Worm (Caenorhabditis elegans) whole organism, L3 larva: ENCODE data around the gene twk-48.

ENCODE experiments used
- R02D3.7 ChIP-seq: fragments of 150-350 bp; optimal IDR thresholded peaks from 2 replicates; lab custom pipeline; 2014; ENCODE audit warnings: missing biosample characterization, missing genetic modification characterization
- ama-1 ChIP-seq: fragments of 150-350 bp; optimal IDR thresholded peaks from 2 replicates; lab custom pipeline; 2018
- ceh-28 ChIP-seq: fragments of 150-350 bp; optimal IDR thresholded peaks from 2 replicates; lab custom pipeline; 2014; ENCODE audit warnings: missing biosample characterization, missing genetic modification reagents, missing genetic modification characterization
- daf-12 ChIP-seq: fragments of 150-350 bp; optimal IDR thresholded peaks from 2 replicates; lab custom pipeline; 2014; ENCODE audit warnings: missing biosample characterization, missing genetic modification reagents, missing genetic modification characterization
- egl-5 ChIP-seq: fragments of 150-350 bp; optimal IDR thresholded peaks from 2 replicates; lab custom pipeline; 2017; ENCODE audit warnings: missing biosample characterization, missing genetic modification reagents, missing genetic modification characterization, inconsistent platforms
- elt-1 ChIP-seq: fragments of 150-350 bp; optimal IDR thresholded peaks from 2 replicates; lab custom pipeline; 2014; ENCODE audit warnings: missing biosample characterization, missing genetic modification characterization
- elt-2 ChIP-seq: sonication (generic microtip); optimal IDR thresholded peaks from 2 replicates; lab custom pipeline; 2016; ENCODE audit warnings: missing genetic modification reagents, mild to moderate bottlenecking, missing genetic modification characterization, missing compliant biosample characterization
- elt-3 ChIP-seq, 3 experiments: fragments of 150-350 bp in 1 of 3; sonication (generic microtip) in 2 of 3; optimal IDR thresholded peaks; 2 replicates in 2 of 3; 4 replicates in 1 of 3; lab custom pipeline; 2014 to 2017; ENCODE audit warnings: missing biosample characterization in 3 of 3, missing genetic modification characterization in 3 of 3
- fos-1 ChIP-seq: fragments of 150-350 bp; optimal IDR thresholded peaks from 2 replicates; lab custom pipeline; 2014; ENCODE audit warnings: missing biosample characterization, missing genetic modification characterization
- hmg-11 ChIP-seq: sonication (generic microtip); optimal IDR thresholded peaks from 2 replicates; lab custom pipeline; 2016; ENCODE audit warnings: missing genetic modification characterization, missing compliant biosample characterization
- lin-15B ChIP-seq: fragments of 150-350 bp; optimal IDR thresholded peaks from 2 replicates; lab custom pipeline; 2014; ENCODE audit warnings: missing biosample characterization, missing genetic modification characterization
- lin-39 ChIP-seq: fragments of 150-350 bp; optimal IDR thresholded peaks from 2 replicates; lab custom pipeline; 2018; ENCODE audit warnings: missing biosample characterization, missing genetic modification reagents, missing genetic modification characterization
- lsy-12 ChIP-seq: sonication (generic microtip); optimal IDR thresholded peaks from 2 replicates; lab custom pipeline; 2016; ENCODE audit warnings: mild to moderate bottlenecking, missing genetic modification characterization, missing compliant biosample characterization
- mdl-1 ChIP-seq: fragments of 150-350 bp; optimal IDR thresholded peaks from 2 replicates; lab custom pipeline; 2014; ENCODE audit warnings: missing biosample characterization, missing genetic modification characterization
- mml-1 ChIP-seq: fragments of 150-350 bp; sonication (generic microtip); optimal IDR thresholded peaks from 3 replicates; lab custom pipeline; 2014; ENCODE audit warnings: missing biosample characterization, missing genetic modification characterization
- nfya-1 ChIP-seq: sonication (generic microtip); optimal IDR thresholded peaks from 2 replicates; lab custom pipeline; 2017; ENCODE audit warnings: missing genetic modification characterization, mild to moderate bottlenecking, missing compliant biosample characterization, antibody characterized with exemption, moderate library complexity; ENCODE audit not compliant: insufficient read depth
- nhr-12 ChIP-seq: fragments of 150-350 bp; optimal IDR thresholded peaks from 2 replicates; lab custom pipeline; 2014; ENCODE audit warnings: missing biosample characterization, missing genetic modification characterization
- nhr-23 ChIP-seq: fragments of 150-350 bp; optimal IDR thresholded peaks from 2 replicates; lab custom pipeline; 2014; ENCODE audit warnings: missing biosample characterization, missing genetic modification reagents, missing genetic modification characterization
- nhr-25 ChIP-seq: sonication (generic microtip); optimal IDR thresholded peaks from 2 replicates; lab custom pipeline; 2017; ENCODE audit warnings: missing biosample characterization, missing genetic modification characterization
- nhr-28 ChIP-seq: fragments of 150-350 bp; optimal IDR thresholded peaks from 2 replicates; lab custom pipeline; 2014; ENCODE audit warnings: missing biosample characterization, missing genetic modification characterization
- nhr-43 ChIP-seq: sonication (generic microtip); optimal IDR thresholded peaks from 2 replicates; lab custom pipeline; 2016; ENCODE audit warnings: mild to moderate bottlenecking, missing genetic modification characterization, missing compliant biosample characterization; ENCODE audit not compliant: poor library complexity, severe bottlenecking
- nhr-67 ChIP-seq: fragments of 150-350 bp; optimal IDR thresholded peaks from 2 replicates; lab custom pipeline; 2014; ENCODE audit warnings: missing biosample characterization, missing genetic modification characterization
- nhr-77 ChIP-seq: fragments of 150-350 bp; optimal IDR thresholded peaks from 2 replicates; lab custom pipeline; 2014; ENCODE audit warnings: missing biosample characterization, missing genetic modification characterization
- pha-4 ChIP-seq: fragments of 150-350 bp; optimal IDR thresholded peaks from 2 replicates; lab custom pipeline; 2014; ENCODE audit warnings: missing biosample characterization, missing genetic modification reagents, missing genetic modification characterization
- pqm-1 ChIP-seq: fragments of 150-350 bp; optimal IDR thresholded peaks from 2 replicates; lab custom pipeline; 2017; ENCODE audit warnings: missing biosample characterization, missing genetic modification characterization, inconsistent platforms
- skn-1 ChIP-seq: fragments of 150-350 bp; optimal IDR thresholded peaks from 2 replicates; lab custom pipeline; 2014; ENCODE audit warnings: missing biosample characterization, missing genetic modification characterization
- snpc-4 ChIP-seq: fragments of 150-350 bp; optimal IDR thresholded peaks from 2 replicates; lab custom pipeline; 2014; ENCODE audit warnings: missing biosample characterization, missing genetic modification characterization
- tbx-2 ChIP-seq: sonication (generic microtip); optimal IDR thresholded peaks from 2 replicates; lab custom pipeline; 2016; ENCODE audit warnings: mild to moderate bottlenecking, missing genetic modification characterization, missing compliant biosample characterization
- ztf-4 ChIP-seq: fragments of 150-350 bp; optimal IDR thresholded peaks from 2 replicates; lab custom pipeline; 2014; ENCODE audit warnings: missing biosample characterization, missing genetic modification characterization

twk-48 gene

ce11 chrIII:9817894-9818293 lies 42.6 kb upstream of the twk-48 start:
- TF ChIP-seq lin-15B, result no peak
- peak; percentile 5 for TF ChIP-seq ceh-28 (tag; lab: Kevin White, UChicago)
- TF ChIP-seq, all 47 proteins: peak for 1

ce11 chrIII:9818763-9819162 lies 41.8 kb upstream of the twk-48 start, which contains the start of gene panl-3:
Gene panl-3 (plus strand): TSS chrIII:9819056.
- TF ChIP-seq snpc-4 (tag; lab: Kevin White, UChicago) (peak; percentile 20), egl-5 (tag; lab: Kevin White, UChicago) (peak; percentile 78), hmg-11 (tag; lab: Kevin White, UChicago) (peak; percentile 54), tbx-2 (no peak), elt-2 (tag; lab: Kevin White, UChicago) (peak; percentile 26), nhr-28 (no peak), lin-39 (tag; lab: Kevin White, UChicago) (peak; percentile 75), nhr-77 (no peak), ama-1 (lab: Kevin White, UChicago) (peak; percentile 60), nhr-67 (tag; lab: Kevin White, UChicago) (no peak), mdl-1 (peak; percentile 36), nfya-1 (tag; lab: Kevin White, UChicago) (peak; percentile 74), lin-15B (peak; percentile 56), mml-1 (tag; lab: Kevin White, UChicago) (peak; percentile 47), lsy-12 (tag; lab: Kevin White, UChicago) (peak; percentile 54), nhr-23 (peak; percentile 68), R02D3.7 (tag; lab: Kevin White, UChicago) (no peak), elt-1 (tag; lab: Kevin White, UChicago) (peak; percentile 27), fos-1 (tag; lab: Kevin White, UChicago) (no peak), nhr-43 (tag; lab: Kevin White, UChicago) (peak; percentile 14), pha-4 (peak; percentile 48), nhr-25 (tag; lab: Kevin White, UChicago) (peak; percentile 79)

DNA sequence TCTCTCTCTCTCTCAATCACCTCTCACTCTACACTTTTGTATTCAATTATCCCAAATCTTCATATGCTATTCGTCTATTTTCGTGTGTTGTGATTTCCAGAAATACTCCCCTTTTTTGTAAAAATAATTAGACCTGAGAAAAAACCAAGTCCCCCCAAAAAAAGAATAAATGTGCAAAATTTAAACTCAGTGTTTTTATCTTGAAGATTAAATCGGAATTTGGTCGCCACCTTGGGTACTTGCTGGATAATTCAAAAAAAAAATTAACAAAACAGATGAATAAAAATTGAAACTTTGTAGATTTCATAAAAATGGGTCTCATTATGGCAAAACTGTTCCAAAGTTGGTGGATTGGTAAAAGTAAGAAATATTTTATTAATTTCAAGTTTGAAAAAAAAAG lies 37.6 kb upstream of the twk-48 start, which contains the start of gene arl-5:
Gene arl-5 (plus strand): TSS at position 301 of the 400 bp plus-strand sequence.
- TF ChIP-seq elt-3 (tag; optimal IDR thresholded peaks at IDR 0.05; lab: Kevin White, UChicago) (no peak), skn-1 (tag; lab: Kevin White, UChicago) (no peak)

- TF ChIP-seq daf-12 (tag; lab: Kevin White, UChicago) (no peak), lin-15B (no peak)
Measured at ce11 chrIII:9823748-9824147, 36.8 kb upstream of the twk-48 start.

ce11 chrIII:9824330-9824934 lies 36.1 kb upstream of the twk-48 start, which contains the start of gene lin-52:
Gene lin-52 (minus strand): TSS chrIII:9824750.
- TF ChIP-seq nhr-67 (tag; lab: Kevin White, UChicago), result no peak
- TF ChIP-seq ama-1 (lab: Kevin White, UChicago), result peak; percentile 82
- TF ChIP-seq elt-2 (tag; lab: Kevin White, UChicago), result peak; percentile 7
- TF ChIP-seq nhr-43 (tag; lab: Kevin White, UChicago), result peak; percentile 15
- TF ChIP-seq pha-4, result peak; percentile 31
- TF ChIP-seq, all 47 proteins: peak for 4

DNA sequence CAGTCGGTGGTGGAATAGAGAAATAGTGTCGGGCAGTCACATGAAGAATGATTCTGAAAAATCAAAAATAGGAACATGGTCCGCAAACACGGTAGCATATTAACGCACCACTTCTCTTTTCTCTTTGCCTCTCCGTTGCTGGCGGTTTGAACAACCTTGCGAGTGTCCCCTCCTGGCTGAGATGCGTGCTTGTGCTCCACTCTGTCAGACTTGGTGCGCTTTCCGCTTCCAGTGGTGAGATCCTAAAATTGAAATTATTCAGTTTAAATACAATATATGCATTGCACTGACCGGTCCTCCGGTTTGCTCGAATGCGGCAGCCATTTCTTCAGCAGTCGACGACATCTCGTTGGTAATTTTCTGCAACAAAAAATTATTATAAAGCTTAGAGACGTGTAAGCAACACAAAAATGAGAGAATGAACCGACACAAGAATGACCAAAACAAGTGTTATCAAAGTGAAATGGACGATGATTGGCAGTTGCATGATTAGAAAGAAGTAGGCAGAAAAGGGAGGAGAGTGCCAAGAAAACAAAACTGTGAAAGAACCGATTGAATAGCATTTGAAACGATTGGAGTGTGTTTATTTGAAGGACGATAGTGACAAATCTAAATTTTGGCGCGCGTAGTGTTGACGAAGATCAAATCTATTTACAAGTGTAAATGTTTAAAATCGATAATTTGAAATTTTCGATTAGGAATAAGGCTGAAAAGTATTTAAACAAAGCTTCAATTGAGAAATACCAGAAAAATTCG lies 35.3 kb upstream of the twk-48 start, which contains the start of gene ZK632.9:
Gene ZK632.9 (minus strand): TSS at position 360 of the 756 bp plus-strand sequence.
- TF ChIP-seq nhr-12 (tag; lab: Kevin White, UChicago) (no peak), nfya-1 (tag; lab: Kevin White, UChicago) (peak; percentile 21), ztf-4 (tag; lab: Kevin White, UChicago) (peak; percentile 13), ama-1 (lab: Kevin White, UChicago) (peak; percentile 57), pqm-1 (tag; lab: Kevin White, UChicago) (no peak), elt-2 (tag; lab: Kevin White, UChicago) (peak; percentile 28), hmg-11 (tag; lab: Kevin White, UChicago) (no peak), ceh-28 (tag; lab: Kevin White, UChicago) (peak; percentile 31)
